Worm (Caenorhabditis elegans): ENCODE results near the gene F43C1.5.

Gene F43C1.5

DNA sequence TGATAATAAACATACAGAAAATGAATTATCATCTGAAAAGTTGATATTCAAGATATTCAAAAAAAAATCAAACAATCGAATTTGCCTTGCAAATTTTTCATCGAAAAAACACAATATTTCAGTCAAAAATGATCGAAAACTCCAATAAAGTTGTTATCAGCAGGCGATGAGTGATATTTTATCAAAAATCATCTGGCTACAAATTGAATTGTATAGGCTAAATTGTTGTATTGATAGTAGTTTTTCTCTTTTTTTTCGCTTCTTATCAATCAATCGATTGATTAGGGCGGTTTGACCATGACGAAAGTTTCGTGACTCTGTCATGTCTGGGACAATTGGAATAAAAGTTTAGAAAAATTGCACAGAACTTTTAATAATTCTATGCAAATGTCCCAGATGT lies 11.2 kb downstream of the F43C1.5 start:
- TF ChIP-seq crh-2 (tag; optimal IDR thresholded peaks at IDR 0.05) (peak; percentile 38), nhr-11 (tag; optimal IDR thresholded peaks at IDR 0.05) (no peak), sma-9 (GFP tag; optimal IDR thresholded peaks at IDR 0.05) (peak; percentile 32), sma-9 (tag; optimal IDR thresholded peaks at IDR 0.05) (no peak), gmeb-1 (tag; optimal IDR thresholded peaks at IDR 0.05) (peak; percentile 38), lsy-2 (tag; optimal IDR thresholded peaks at IDR 0.05) (no peak), fos-1 (tag; optimal IDR thresholded peaks at IDR 0.05) (peak; percentile 89), lin-13 (GFP tag; optimal IDR thresholded peaks at IDR 0.05) (no peak)

DNA sequence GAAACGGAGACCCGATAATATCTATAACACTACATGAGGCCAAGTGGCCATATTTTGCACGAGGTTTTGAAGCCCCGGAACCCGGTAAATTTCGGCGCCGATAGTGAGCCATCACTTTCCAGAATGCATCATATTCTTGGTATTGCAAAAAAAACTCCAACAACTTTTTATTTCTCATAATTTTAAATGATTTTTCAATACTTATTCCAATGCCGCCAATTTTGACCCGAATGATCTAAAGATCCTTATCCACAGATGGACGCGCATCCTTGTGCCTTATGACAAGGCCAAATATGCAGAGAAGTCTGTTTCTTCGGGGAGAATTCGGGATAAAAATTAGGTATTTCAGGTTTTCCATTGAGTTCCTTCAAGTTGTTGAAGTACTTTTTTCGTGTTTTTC lies 12.2 kb downstream of the F43C1.5 start:
- TF ChIP-seq R02D3.7 (tag; optimal IDR thresholded peaks at IDR 0.05) = no peak
- no peak for TF ChIP-seq peb-1 (tag; optimal IDR thresholded peaks at IDR 0.05)
- no peak for TF ChIP-seq sma-3 (GFP tag; optimal IDR thresholded peaks at IDR 0.05)

DNA sequence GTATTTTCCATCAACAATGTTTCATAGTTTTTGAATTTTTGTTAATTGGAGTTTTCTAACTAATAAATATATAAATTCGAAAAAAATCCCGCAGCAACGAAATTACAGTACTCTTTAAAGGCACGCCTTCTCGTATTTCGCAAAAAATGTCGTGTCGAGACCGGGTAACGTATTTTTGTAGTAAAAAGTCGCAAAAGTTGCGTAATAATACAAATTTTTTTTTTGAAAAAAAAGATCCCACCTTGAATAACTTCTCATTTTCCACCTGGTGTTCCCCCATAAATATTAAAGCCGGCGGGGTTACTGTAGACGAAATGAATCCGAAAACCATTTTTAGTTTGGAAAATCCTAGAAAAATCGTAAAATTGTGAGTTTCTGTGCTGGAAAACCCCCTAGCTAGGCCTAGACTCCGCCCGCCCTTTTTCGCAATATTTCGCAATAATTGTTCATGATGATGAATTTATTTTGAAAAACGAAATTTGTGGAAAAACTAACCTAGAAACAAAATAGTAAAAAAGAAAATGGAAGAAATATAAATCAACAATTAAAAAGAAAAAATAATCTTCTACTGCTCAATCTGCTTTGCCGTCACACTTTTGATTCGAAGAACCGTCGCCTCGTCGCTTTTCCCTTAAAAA lies 13.4 kb downstream of the F43C1.5 start, which contains the start of gene F43C1.7:
Gene F43C1.7, minus strand, starts transcription at position 351 of the 638 bp plus-strand sequence.
- TF ChIP-seq nhr-129 (tag; optimal IDR thresholded peaks at IDR 0.05) = peak; percentile 64
- no peak for TF ChIP-seq mdl-1 (tag; optimal IDR thresholded peaks at IDR 0.05)
- TF ChIP-seq egl-27 (tag; optimal IDR thresholded peaks at IDR 0.05) = no peak

DNA sequence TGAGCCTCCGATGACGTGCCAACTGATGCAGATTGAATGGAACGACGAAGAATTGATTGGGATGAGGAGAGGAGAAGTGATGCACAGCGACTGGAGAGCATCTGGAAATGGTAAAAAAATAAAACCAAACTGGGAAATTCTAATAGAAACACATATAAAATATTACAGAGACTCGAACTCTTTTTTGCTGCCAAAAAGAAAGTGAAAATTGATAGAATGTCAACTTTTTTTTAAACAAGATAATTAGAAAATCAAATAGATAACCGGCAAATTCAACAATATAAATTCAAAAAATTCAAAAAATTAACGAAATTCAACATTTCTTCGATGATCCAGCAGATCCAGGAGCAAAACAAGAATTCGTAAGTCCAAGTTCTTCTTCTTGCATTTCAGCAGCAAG lies 14.5 kb downstream of the F43C1.5 start, which contains the start of gene mrpl-21:
Gene mrpl-21, minus strand, starts transcription at position 101 of the 400 bp plus-strand sequence.
- no peak for TF ChIP-seq sem-4 (tag; optimal IDR thresholded peaks at IDR 0.05)
- TF ChIP-seq elt-3 (tag; optimal IDR thresholded peaks at IDR 0.05) = no peak
- TF ChIP-seq ceh-16 (tag; optimal IDR thresholded peaks at IDR 0.05) = no peak
- no peak for TF ChIP-seq unc-39 (tag; optimal IDR thresholded peaks at IDR 0.05)
- no peak for TF ChIP-seq ztf-1 (GFP tag; conservative IDR thresholded peaks at IDR 0.05)
- TF ChIP-seq sma-9 (GFP tag; optimal IDR thresholded peaks at IDR 0.05) = no peak
- no peak for TF ChIP-seq sma-9 (tag; optimal IDR thresholded peaks at IDR 0.05)
- no peak for TF ChIP-seq R02D3.7 (tag; optimal IDR thresholded peaks at IDR 0.05)
- TF ChIP-seq ZK546.5 (tag; optimal IDR thresholded peaks at IDR 0.05) = no peak
- TF ChIP-seq zag-1 (tag; optimal IDR thresholded peaks at IDR 0.05) = no peak

DNA sequence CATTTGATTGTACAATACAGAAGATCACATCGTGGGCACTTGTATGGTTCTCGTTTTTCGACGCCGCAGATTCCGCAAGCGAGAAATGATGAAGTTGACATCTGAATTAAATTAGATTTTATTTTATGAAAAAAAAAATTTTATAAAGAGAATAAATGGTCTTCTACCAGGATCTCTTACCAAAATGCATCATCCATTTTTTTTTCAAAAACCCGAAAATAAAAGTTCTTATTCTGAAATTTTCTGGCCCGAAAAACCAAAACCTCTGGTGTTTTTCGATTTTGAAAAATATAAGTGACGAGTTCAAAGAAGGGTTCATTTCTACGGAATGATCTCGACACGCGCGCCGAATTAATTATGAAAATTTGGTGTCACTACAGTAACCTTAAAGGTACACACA lies 15.3 kb downstream of the F43C1.5 start, which contains the start of gene zhit-2:
Gene zhit-2, minus strand, starts transcription at position 101 of the 400 bp plus-strand sequence.
- no peak for TF ChIP-seq nhr-25 (tag; optimal IDR thresholded peaks at IDR 0.05)
- no peak for TF ChIP-seq ZK546.5 (tag; optimal IDR thresholded peaks at IDR 0.05)
- TF ChIP-seq lin-13 (GFP tag; optimal IDR thresholded peaks at IDR 0.05) = no peak
- TF ChIP-seq mab-5 (tag; optimal IDR thresholded peaks at IDR 0.05) = no peak
- TF ChIP-seq gmeb-1 (tag; optimal IDR thresholded peaks at IDR 0.05) = no peak
- no peak for TF ChIP-seq nhr-11 (tag; optimal IDR thresholded peaks at IDR 0.05)
- no peak for TF ChIP-seq nhr-129 (tag; optimal IDR thresholded peaks at IDR 0.05)
- no peak for TF ChIP-seq lsy-2 (tag; optimal IDR thresholded peaks at IDR 0.05)
- no peak for TF ChIP-seq snpc-4 (tag; optimal IDR thresholded peaks at IDR 0.05)

DNA sequence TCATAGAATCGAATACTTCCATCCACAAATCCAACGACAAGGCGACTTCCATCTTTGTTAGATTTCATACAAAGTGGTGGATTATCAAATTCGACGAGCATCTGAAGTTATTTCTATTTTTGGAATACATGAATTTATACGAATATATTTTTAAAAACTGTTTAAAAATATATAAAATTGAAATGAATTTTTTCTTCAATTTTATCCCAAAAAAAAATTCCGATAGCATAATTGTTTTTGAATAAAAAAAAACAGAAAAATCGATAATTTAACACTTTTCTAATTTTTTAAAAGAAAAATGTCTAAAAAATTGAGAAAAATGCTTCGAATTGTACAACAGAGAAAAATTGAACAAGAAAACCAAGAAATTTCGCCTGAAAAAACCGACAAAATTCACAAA lies 18.6 kb downstream of the F43C1.5 start, which contains the start of gene Y44F5A.1:
Gene Y44F5A.1, minus strand, starts transcription at position 101 of the 400 bp plus-strand sequence.
- TF ChIP-seq Y55F3AM.14 (GFP tag; optimal IDR thresholded peaks at IDR 0.05) = no peak
- no peak for TF ChIP-seq zag-1 (tag; optimal IDR thresholded peaks at IDR 0.05)
- TF ChIP-seq ZK546.5 (tag; optimal IDR thresholded peaks at IDR 0.05) = no peak
- no peak for TF ChIP-seq mdl-1 (tag; optimal IDR thresholded peaks at IDR 0.05)
- TF ChIP-seq crh-2 (tag; optimal IDR thresholded peaks at IDR 0.05) = no peak
- TF ChIP-seq nhr-10 (tag; optimal IDR thresholded peaks at IDR 0.05) = no peak
- no peak for TF ChIP-seq dmd-4 (tag; optimal IDR thresholded peaks at IDR 0.05)
- TF ChIP-seq fos-1 (tag; optimal IDR thresholded peaks at IDR 0.05) = no peak
- TF ChIP-seq ztf-11 (tag; optimal IDR thresholded peaks at IDR 0.05) = no peak
- TF ChIP-seq nhr-23 (tag; optimal IDR thresholded peaks at IDR 0.05) = no peak
- no peak for TF ChIP-seq egl-27 (tag; optimal IDR thresholded peaks at IDR 0.05)
- no peak for TF ChIP-seq lin-39 (tag; optimal IDR thresholded peaks at IDR 0.05)
- TF ChIP-seq unc-55 (GFP tag; optimal IDR thresholded peaks at IDR 0.05) = no peak
- TF ChIP-seq sma-9 (GFP tag; optimal IDR thresholded peaks at IDR 0.05) = no peak
- TF ChIP-seq sma-9 (tag; optimal IDR thresholded peaks at IDR 0.05) = no peak

Data from whole organism, L2 larva.